Fruit fly (Drosophila melanogaster): Measurements from ENCODE around the gene CG14411.

The CG14411 gene

DNA sequence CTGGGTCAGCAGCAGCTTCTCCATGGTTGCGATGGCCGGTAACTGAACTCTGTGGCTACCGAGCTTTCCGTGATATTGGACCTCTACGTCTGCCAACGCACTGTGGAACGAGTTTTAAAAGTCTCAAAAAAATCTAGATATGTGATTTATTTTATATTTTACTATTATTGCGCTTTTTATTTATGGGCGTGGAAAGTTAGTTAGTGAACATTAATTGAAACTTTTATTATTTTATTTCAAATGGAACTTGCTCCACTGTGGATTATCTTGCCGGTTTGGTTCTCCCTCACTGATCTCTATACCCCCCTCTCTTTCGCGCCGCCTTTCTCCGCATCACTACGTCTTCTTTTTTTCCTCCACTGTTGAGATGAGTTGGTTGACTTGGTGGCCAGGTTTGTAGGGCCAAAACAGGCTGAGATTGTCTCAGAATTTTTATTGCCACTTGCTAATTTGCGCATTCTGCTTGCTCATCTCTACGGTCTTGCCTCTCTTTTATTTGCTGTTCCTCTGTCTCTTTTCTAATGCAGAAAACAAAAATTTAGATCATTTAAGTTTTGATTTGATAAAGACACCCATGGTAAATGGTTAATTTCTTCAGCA is 16.4 kb downstream of the CG14411 start, which contains the start of gene CG9522 (continued):
- TF ChIP-seq Kr (GFP tag; optimal IDR thresholded peaks at IDR 0.05) = no peak
- peak; percentile 30 for TF ChIP-seq nau (GFP tag; optimal IDR thresholded peaks at IDR 0.05)
- TF ChIP-seq ssp (GFP tag; IDR thresholded peaks at IDR 0.05) = peak; percentile 59
- no peak for TF ChIP-seq Poxn (GFP tag; IDR thresholded peaks at IDR 0.05)
- TF ChIP-seq Gug (GFP tag; IDR thresholded peaks at IDR 0.05) = peak; percentile 24; the same call in 2 of the 4 replicates
- peak; percentile 79 for TF ChIP-seq fd96Cb (tag; optimal IDR thresholded peaks at IDR 0.05)
- TF ChIP-seq CG6175 (GFP tag; IDR thresholded peaks at IDR 0.05) = no peak
- TF ChIP-seq stc (GFP tag; IDR thresholded peaks at IDR 0.05) = peak; percentile 36; the same call in 1 of the 2 replicates
- TF ChIP-seq Jarid2 (GFP tag; optimal IDR thresholded peaks at IDR 0.05) = peak; percentile 27
- peak; percentile 71 for TF ChIP-seq CG18599 (GFP tag; optimal IDR thresholded peaks at IDR 0.05)
- peak; percentile 14; the same call in 1 of the 3 replicates for TF ChIP-seq knrl (GFP tag; IDR thresholded peaks at IDR 0.05; ENCODE audit: partially characterized antibody)
- no peak; the same call in 1 of the 2 replicates for TF ChIP-seq Ravus (GFP tag; IDR thresholded peaks at IDR 0.05)
- no peak for TF ChIP-seq CG7928 (GFP tag; optimal IDR thresholded peaks at IDR 0.05)
- peak; percentile 37 for TF ChIP-seq maf-S (GFP tag; optimal IDR thresholded peaks at IDR 0.05)
- TF ChIP-seq CG16779 (GFP tag; IDR thresholded peaks at IDR 0.05) = no peak
- no peak for TF ChIP-seq vnd (GFP tag; IDR thresholded peaks at IDR 0.05; ENCODE audit: partially characterized antibody)
- no peak for TF ChIP-seq CG15479 (GFP tag; optimal IDR thresholded peaks at IDR 0.05)
- TF ChIP-seq CG2199 (GFP tag; IDR thresholded peaks at IDR 0.05) = no peak
- peak; percentile 77 for TF ChIP-seq oc (tag; optimal IDR thresholded peaks at IDR 0.05)
- no peak for TF ChIP-seq CG7786 (GFP tag; optimal IDR thresholded peaks at IDR 0.05)
- peak; percentile 6 for TF ChIP-seq btn (GFP tag; optimal IDR thresholded peaks at IDR 0.05)
- peak; percentile 61 for TF ChIP-seq nerfin-1 (tag; optimal IDR thresholded peaks at IDR 0.05)
- TF ChIP-seq Mrtf (GFP tag; IDR thresholded peaks at IDR 0.05) = 0 out of 3 replicates have a peak, but pooled peaks have one; percentile 57
- TF ChIP-seq prd (optimal IDR thresholded peaks at IDR 0.05) = no peak
- peak; percentile 74 for TF ChIP-seq prd (GFP tag; IDR thresholded peaks at IDR 0.05)
- peak; percentile 3 for TF ChIP-seq sug (tag; optimal IDR thresholded peaks at IDR 0.05)
- TF ChIP-seq CG10979 (tag; optimal IDR thresholded peaks at IDR 0.05) = peak; percentile 85
- TF ChIP-seq ttk (GFP tag; IDR thresholded peaks at IDR 0.05) = peak; percentile 61; the same call in 1 of the 2 replicates
- peak; percentile 51 for TF ChIP-seq CG1602 (GFP tag; optimal IDR thresholded peaks at IDR 0.05)
- TF ChIP-seq CG2129 (GFP tag; IDR thresholded peaks at IDR 0.05; ENCODE audit: partially characterized antibody) = no peak
- no peak for TF ChIP-seq usp (GFP tag; optimal IDR thresholded peaks at IDR 0.05)
- TF ChIP-seq chn (GFP tag; optimal IDR thresholded peaks at IDR 0.05) = peak; percentile 49
- peak; percentile 69 for TF ChIP-seq Fer1 (GFP tag; optimal IDR thresholded peaks at IDR 0.05)
- no peak for TF ChIP-seq sd (tag; optimal IDR thresholded peaks at IDR 0.05)
- peak; percentile 14 for TF ChIP-seq slp2 (GFP tag; optimal IDR thresholded peaks at IDR 0.05)
- peak; percentile 65 for TF ChIP-seq CG1233 (GFP tag; optimal IDR thresholded peaks at IDR 0.05)
- no peak for TF ChIP-seq zen2 (GFP tag; IDR thresholded peaks at IDR 0.05; ENCODE audit: partially characterized antibody)
- no peak for TF ChIP-seq TFAM (GFP tag; optimal IDR thresholded peaks at IDR 0.05)
- TF ChIP-seq CG12219 (GFP tag; optimal IDR thresholded peaks at IDR 0.05) = peak; percentile 70
- peak; percentile 50 to 52 for TF ChIP-seq Pdp1 (GFP tag; optimal IDR thresholded peaks at IDR 0.05)
- no peak for TF ChIP-seq Sin3A (optimal IDR thresholded peaks at IDR 0.05)
- peak; percentile 66 for TF ChIP-seq CG6689 (GFP tag; IDR thresholded peaks at IDR 0.05)
- no peak for TF ChIP-seq Dll (GFP tag; IDR thresholded peaks at IDR 0.05; ENCODE audit: partially characterized antibody)
- TF ChIP-seq her (GFP tag; optimal IDR thresholded peaks at IDR 0.05) = no peak
- TF ChIP-seq CG3847 (GFP tag; IDR thresholded peaks at IDR 0.05) = peak; percentile 59
- TF ChIP-seq CG4282 (GFP tag; optimal IDR thresholded peaks at IDR 0.05) = no peak
- 0 out of 2 replicates have a peak, but pooled peaks have one; percentile 36 for TF ChIP-seq CG4360 (GFP tag; IDR thresholded peaks at IDR 0.05)
- TF ChIP-seq eyg (GFP tag; optimal IDR thresholded peaks at IDR 0.05) = no peak
- peak; percentile 44 for TF ChIP-seq CG5245 (GFP tag; optimal IDR thresholded peaks at IDR 0.05)
- TF ChIP-seq CG4707 (GFP tag; optimal IDR thresholded peaks at IDR 0.05) = peak; percentile 68
